Worm (Caenorhabditis elegans) whole organism, L1 larva: ENCODE results near the gene C28D4.7.

Experiments used
- ama-1 ChIP-seq: fragments of 150-350 bp; optimal IDR thresholded peaks from 2 replicates; lab custom pipeline; 2014
- fos-1 ChIP-seq: fragments of 150-350 bp; optimal IDR thresholded peaks from 2 replicates; lab custom pipeline; 2014; ENCODE audit warnings: missing biosample characterization, missing genetic modification characterization
- nhr-11 ChIP-seq: fragments of 150-350 bp; optimal IDR thresholded peaks from 2 replicates; lab custom pipeline; 2014; ENCODE audit warnings: missing biosample characterization, missing genetic modification characterization
- nhr-12 ChIP-seq: sonication (generic microtip); optimal IDR thresholded peaks from 2 replicates; lab custom pipeline; 2017; ENCODE audit warnings: missing biosample characterization, missing genetic modification characterization
- nhr-28 ChIP-seq: fragments of 150-350 bp; optimal IDR thresholded peaks from 2 replicates; lab custom pipeline; 2014; ENCODE audit warnings: missing biosample characterization, missing genetic modification characterization
- nhr-71 ChIP-seq: sonication (generic microtip); optimal IDR thresholded peaks from 2 replicates; lab custom pipeline; 2016; ENCODE audit warnings: mild to moderate bottlenecking, missing genetic modification characterization, moderate library complexity, missing compliant biosample characterization
- nhr-76 ChIP-seq: sonication (generic microtip); optimal IDR thresholded peaks from 2 replicates; lab custom pipeline; 2017; ENCODE audit warnings: missing biosample characterization, missing genetic modification characterization
- nhr-90 ChIP-seq: sonication (generic microtip); optimal IDR thresholded peaks from 2 replicates; lab custom pipeline; 2016; ENCODE audit warnings: mild to moderate bottlenecking, missing genetic modification characterization, missing compliant biosample characterization; ENCODE audit not compliant: poor library complexity
- pag-3 ChIP-seq: sonication (generic microtip); optimal IDR thresholded peaks from 2 replicates; lab custom pipeline; 2017; ENCODE audit warnings: missing genetic modification characterization, mild to moderate bottlenecking, missing compliant biosample characterization, antibody characterized with exemption, borderline replicate concordance; ENCODE audit not compliant: insufficient read depth
- rnt-1 ChIP-seq: sonication (generic microtip); optimal IDR thresholded peaks from 2 replicates; lab custom pipeline; 2016; ENCODE audit warnings: mild to moderate bottlenecking, missing genetic modification characterization, moderate library complexity, missing compliant biosample characterization
- snpc-4 ChIP-seq: fragments of 150-350 bp; optimal IDR thresholded peaks from 2 replicates; lab custom pipeline; 2014; ENCODE audit warnings: missing biosample characterization, missing genetic modification characterization
- sptf-1 ChIP-seq: fragments of 150-350 bp; optimal IDR thresholded peaks from 2 replicates; lab custom pipeline; 2014; ENCODE audit warnings: missing biosample characterization, missing genetic modification characterization
- unc-62 ChIP-seq: fragments of 150-350 bp; optimal IDR thresholded peaks from 2 replicates; lab custom pipeline; 2014; ENCODE audit warnings: missing biosample characterization, missing genetic modification reagents, missing genetic modification characterization
- ztf-4 ChIP-seq: fragments of 150-350 bp; optimal IDR thresholded peaks from 2 replicates; lab custom pipeline; 2014; ENCODE audit warnings: missing biosample characterization, missing genetic modification characterization

DNA sequence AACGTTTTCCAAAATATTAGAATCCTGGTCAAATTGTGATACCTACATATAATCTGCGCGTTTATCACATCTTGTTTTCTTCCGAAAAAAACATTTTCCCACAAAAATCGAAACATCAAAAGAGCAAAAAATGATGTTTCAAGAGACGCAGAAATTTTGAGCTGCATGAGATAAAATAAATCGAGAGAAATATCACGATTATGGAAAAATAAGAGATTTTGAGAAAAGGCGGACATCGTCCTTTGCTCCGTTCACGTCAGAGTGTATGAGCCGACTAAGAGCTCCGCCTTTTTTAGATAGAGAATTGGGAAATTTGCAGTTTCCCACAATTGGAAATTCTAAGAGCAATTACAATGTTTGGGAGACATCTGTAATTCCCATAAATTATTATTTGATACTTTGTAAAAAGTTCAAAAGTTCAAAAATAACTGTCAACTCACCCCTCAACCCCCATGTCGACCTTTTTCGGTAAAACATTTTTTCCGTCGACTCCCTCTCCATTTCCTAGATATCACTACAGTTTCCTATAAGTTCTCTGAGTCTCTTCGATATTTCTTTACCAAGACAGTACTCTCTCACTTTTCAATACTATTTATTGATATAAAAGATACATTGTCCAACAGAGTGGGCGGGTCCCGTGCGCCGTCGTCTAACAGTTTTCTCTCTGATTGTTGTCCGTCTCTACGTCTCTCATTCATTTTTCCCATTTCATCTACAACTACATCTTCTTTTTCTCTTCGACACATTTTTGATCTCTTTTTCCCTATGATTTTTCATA, 13.9 kb upstream of the C28D4.7 start:
- TF ChIP-seq nhr-90: peak; percentile 60
- TF ChIP-seq nhr-76 (tag; lab: Kevin White, UChicago): no peak
- peak; percentile 15 for TF ChIP-seq snpc-4 (tag; lab: Kevin White, UChicago)
- no peak for TF ChIP-seq rnt-1 (tag; lab: Kevin White, UChicago)
- no peak for TF ChIP-seq nhr-11
- TF ChIP-seq ztf-4 (tag; lab: Kevin White, UChicago): peak; percentile 41
- no peak for TF ChIP-seq ama-1 (lab: Kevin White, UChicago)
- TF ChIP-seq nhr-71 (tag; lab: Kevin White, UChicago): peak; percentile 61
- no peak for TF ChIP-seq fos-1 (tag; lab: Kevin White, UChicago)
- no peak for TF ChIP-seq unc-62 (GFP tag; lab: Kevin White, UChicago)
- no peak for TF ChIP-seq sptf-1
- no peak for TF ChIP-seq nhr-28 (tag; lab: Kevin White, UChicago)
- no peak for TF ChIP-seq nhr-12 (tag; lab: Kevin White, UChicago)
- no peak for TF ChIP-seq pag-3
